Fruit fly (Drosophila melanogaster) whole organism, embryonic: ENCODE results near the gene CG31886.
A peak's percentile ranks its signal among the peaks of the same experiment; 100 is the strongest.

Source experiments
- Aef1 ChIP-seq: fragments of 200-800 bp; sonication (Bioruptor generic); IDR thresholded peaks from 3 replicates; pipeline ENCODE4 v1.3.6; 2022; ENCODE audit warnings: missing biosample characterization, missing genetic modification characterization
- CG10654 ChIP-seq: fragments of 200-800 bp; sonication (Bioruptor generic); optimal IDR thresholded peaks from 2 replicates; lab custom pipeline; 2016; ENCODE audit warnings: missing biosample characterization, missing genetic modification characterization
- CG11247 ChIP-seq: fragments of 200-800 bp; sonication (Bioruptor generic); IDR thresholded peaks from 2 replicates; pipeline ENCODE4 v1.3.6; 2022; ENCODE audit warnings: missing biosample characterization, missing genetic modification characterization
- CG12071 ChIP-seq: fragments of 200-800 bp; sonication (Bioruptor generic); optimal IDR thresholded peaks from 3 replicates; lab custom pipeline; 2018; ENCODE audit warnings: missing biosample characterization, mild to moderate bottlenecking, missing genetic modification characterization
- CG12769 ChIP-seq: fragments of 200-800 bp; sonication (Bioruptor generic); optimal IDR thresholded peaks from 2 replicates; lab custom pipeline; 2019; ENCODE audit warnings: missing biosample characterization, mild to moderate bottlenecking, missing genetic modification characterization, moderate library complexity
- CG13424 ChIP-seq: fragments of 200-800 bp; sonication (Bioruptor generic); optimal IDR thresholded peaks from 2 replicates; lab custom pipeline; 2019; ENCODE audit warnings: missing biosample characterization, mild to moderate bottlenecking, missing genetic modification characterization, moderate library complexity
- CG14014 ChIP-seq: fragments of 200-800 bp; sonication (Bioruptor generic); IDR thresholded peaks from 2 replicates; pipeline ENCODE4 v1.3.6; 2022; ENCODE audit warnings: missing biosample characterization, missing genetic modification characterization
- CG18599 ChIP-seq: fragments of 200-800 bp; sonication (Bioruptor generic); optimal IDR thresholded peaks from 3 replicates; lab custom pipeline; 2017; ENCODE audit warnings: missing biosample characterization, missing genetic modification characterization, mild to moderate bottlenecking, moderate library complexity, missing genetic modification reagents
- CG3065 ChIP-seq: fragments of 200-800 bp; sonication (Bioruptor generic); optimal IDR thresholded peaks from 2 replicates; lab custom pipeline; 2016; ENCODE audit warnings: missing biosample characterization, missing genetic modification characterization
- CG3838 ChIP-seq: fragments of 200-800 bp; sonication (Bioruptor generic); optimal IDR thresholded peaks from 3 replicates; lab custom pipeline; 2016; ENCODE audit warnings: missing biosample characterization, missing genetic modification characterization
- CG4617 ChIP-seq: fragments of 200-800 bp; sonication (Bioruptor generic); optimal IDR thresholded peaks from 3 replicates; lab custom pipeline; 2016; ENCODE audit warnings: missing biosample characterization, missing genetic modification characterization, borderline replicate concordance
- CG7271 ChIP-seq: fragments of 200-800 bp; sonication (Bioruptor generic); optimal IDR thresholded peaks from 2 replicates; lab custom pipeline; 2018; ENCODE audit warnings: missing biosample characterization, mild to moderate bottlenecking, missing genetic modification characterization, moderate library complexity
- CG8281 ChIP-seq: fragments of 200-800 bp; sonication (Bioruptor generic); optimal IDR thresholded peaks from 2 replicates; lab custom pipeline; 2018; ENCODE audit warnings: missing biosample characterization, mild to moderate bottlenecking, missing genetic modification characterization, moderate library complexity
- CG8388 ChIP-seq: fragments of 200-800 bp; sonication (Bioruptor generic); optimal IDR thresholded peaks from 2 replicates; lab custom pipeline; 2019; ENCODE audit warnings: missing biosample characterization, mild to moderate bottlenecking, missing genetic modification characterization, moderate library complexity
- CG9437 ChIP-seq: fragments of 200-800 bp; sonication (Bioruptor generic); optimal IDR thresholded peaks from 2 replicates; lab custom pipeline; 2018; ENCODE audit warnings: missing biosample characterization, mild to moderate bottlenecking, missing genetic modification characterization
- CG9727 ChIP-seq: fragments of 200-800 bp; sonication (Bioruptor generic); optimal IDR thresholded peaks from 3 replicates; lab custom pipeline; 2017; ENCODE audit warnings: missing biosample characterization, mild to moderate bottlenecking, missing genetic modification characterization
- Fer1 ChIP-seq: fragments of 200-800 bp; sonication (Bioruptor generic); optimal IDR thresholded peaks from 2 replicates; lab custom pipeline; 2017; ENCODE audit warnings: missing biosample characterization, mild to moderate bottlenecking, missing genetic modification characterization
- HLH3B ChIP-seq: fragments of 200-800 bp; sonication (Bioruptor generic); IDR thresholded peaks from 2 replicates; pipeline ENCODE4 v1.3.6; 2022; ENCODE audit warnings: missing biosample characterization, missing genetic modification characterization
- HLH4C ChIP-seq: fragments of 200-800 bp; sonication (Bioruptor generic); IDR thresholded peaks from 3 replicates; pipeline ENCODE4 v1.3.6; 2022; ENCODE audit warnings: missing biosample characterization, missing genetic modification characterization; ENCODE audit not compliant: partially characterized antibody
- Lim3 ChIP-seq: fragments of 200-800 bp; sonication (Bioruptor generic); IDR thresholded peaks from 2 replicates; pipeline ENCODE4 v1.3.6; 2022; ENCODE audit warnings: missing biosample characterization, missing genetic modification characterization
- Med ChIP-seq: fragments of 200-800 bp; sonication (Bioruptor generic); peaks from one replicate; lab custom pipeline; 2016; ENCODE audit warnings: missing biosample characterization, missing genetic modification characterization, mild to moderate bottlenecking, inconsistent platforms, moderate library complexity
- NC2β ChIP-seq: fragments of 200-800 bp; sonication (Bioruptor generic); optimal IDR thresholded peaks from 2 replicates; lab custom pipeline; 2016; ENCODE audit warnings: missing biosample characterization, missing genetic modification characterization
- Ravus ChIP-seq: fragments of 200-800 bp; sonication (Bioruptor generic); IDR thresholded peaks from 2 replicates; pipeline ENCODE4 v1.3.6; 2022; ENCODE audit warnings: missing biosample characterization, missing genetic modification characterization
- Side ChIP-seq: fragments of 200-800 bp; sonication (Bioruptor generic); optimal IDR thresholded peaks from 2 replicates; lab custom pipeline; 2016; ENCODE audit warnings: missing biosample characterization, missing genetic modification characterization
- Tbp ChIP-seq: fragments of >200 bp; optimal IDR thresholded peaks from 2 replicates; lab custom pipeline; 2018; ENCODE audit warnings: missing biosample characterization, missing genetic modification characterization
- ab ChIP-seq: fragments of 200-800 bp; sonication (Bioruptor generic); optimal IDR thresholded peaks from 2 replicates; lab custom pipeline; 2016; ENCODE audit warnings: missing biosample characterization, missing genetic modification characterization
- chinmo ChIP-seq: fragments of 200-800 bp; sonication (Bioruptor generic); IDR thresholded peaks from 4 replicates; pipeline ENCODE4 v1.3.6; 2022; ENCODE audit warnings: missing biosample characterization, missing genetic modification characterization; ENCODE audit not compliant: partially characterized antibody
- ci ChIP-seq: fragments of 200-800 bp; sonication (Bioruptor generic); IDR thresholded peaks from 3 replicates; pipeline ENCODE4 v1.3.6; 2022; ENCODE audit warnings: missing biosample characterization, missing genetic modification characterization
- croc ChIP-seq: fragments of 200-800 bp; sonication (Bioruptor generic); conservative IDR thresholded peaks from 3 replicates; pipeline ENCODE4 v1.3.6; 2022; ENCODE audit warnings: missing biosample characterization, missing genetic modification characterization
- en ChIP-seq: fragments of 200-800 bp; sonication (Bioruptor generic); optimal IDR thresholded peaks from 2 replicates; lab custom pipeline; 2016; ENCODE audit warnings: missing biosample characterization, missing genetic modification characterization
- fd96Cb ChIP-seq: fragments of 200-800 bp; sonication (Bioruptor generic); optimal IDR thresholded peaks from 2 replicates; lab custom pipeline; 2018; ENCODE audit warnings: missing biosample characterization, mild to moderate bottlenecking, missing genetic modification characterization, moderate library complexity
- gcm2 ChIP-seq: fragments of 200-800 bp; sonication (Bioruptor generic); optimal IDR thresholded peaks from 2 replicates; lab custom pipeline; 2016; ENCODE audit warnings: missing biosample characterization, missing genetic modification characterization
- gfzf ChIP-seq: fragments of 200-800 bp; sonication (Bioruptor generic); optimal IDR thresholded peaks from 2 replicates; lab custom pipeline; 2016; ENCODE audit warnings: missing biosample characterization, mild to moderate bottlenecking, missing genetic modification characterization, moderate library complexity
- hb ChIP-seq: fragments of 200-800 bp; sonication (Bioruptor generic); IDR thresholded peaks from 3 replicates; pipeline ENCODE4 v1.3.6; 2022; ENCODE audit warnings: missing biosample characterization, missing genetic modification characterization; ENCODE audit not compliant: partially characterized antibody
- insv ChIP-seq, 2 experiments: fragments of 200-800 bp; sonication (Bioruptor generic); optimal IDR thresholded peaks; 3 replicates each; lab custom pipeline; 2016 to 2018; ENCODE audit warnings: missing biosample characterization in 2 of 2, missing genetic modification characterization in 2 of 2
- lbe ChIP-seq: fragments of 200-800 bp; sonication (Bioruptor generic); optimal IDR thresholded peaks from 2 replicates; lab custom pipeline; 2016; ENCODE audit warnings: missing biosample characterization, mild to moderate bottlenecking, missing genetic modification characterization
- luna ChIP-seq: fragments of 200-800 bp; sonication (Bioruptor generic); optimal IDR thresholded peaks from 2 replicates; lab custom pipeline; 2016; ENCODE audit warnings: missing biosample characterization, missing genetic modification characterization
- maf-S ChIP-seq: fragments of 200-800 bp; sonication (Bioruptor generic); optimal IDR thresholded peaks from 2 replicates; lab custom pipeline; 2016; ENCODE audit warnings: missing biosample characterization, missing genetic modification characterization
- nom ChIP-seq: fragments of 200-800 bp; sonication (Bioruptor generic); optimal IDR thresholded peaks from 2 replicates; lab custom pipeline; 2017; ENCODE audit warnings: missing biosample characterization, missing genetic modification characterization, mild to moderate bottlenecking, moderate library complexity, missing genetic modification reagents
- pb ChIP-seq: fragments of 200-800 bp; sonication (Bioruptor generic); optimal IDR thresholded peaks from 3 replicates; lab custom pipeline; 2016; ENCODE audit warnings: missing biosample characterization, missing genetic modification characterization
- pita ChIP-seq: fragments of 200-800 bp; sonication (Bioruptor generic); optimal IDR thresholded peaks from 2 replicates; lab custom pipeline; 2017; ENCODE audit warnings: missing biosample characterization, mild to moderate bottlenecking, missing genetic modification characterization
- ranshi ChIP-seq: fragments of 200-800 bp; sonication (Bioruptor generic); IDR thresholded peaks from 2 replicates; pipeline ENCODE4 v1.3.6; 2022; ENCODE audit warnings: missing biosample characterization, missing genetic modification characterization
- rib ChIP-seq: fragments of 200-800 bp; sonication (Bioruptor generic); IDR thresholded peaks from 2 replicates; pipeline ENCODE4 v1.3.6; 2022; ENCODE audit warnings: missing biosample characterization, missing genetic modification characterization
- shn ChIP-seq: fragments of 200-800 bp; sonication (Bioruptor generic); optimal IDR thresholded peaks from 3 replicates; lab custom pipeline; 2016; ENCODE audit warnings: missing biosample characterization, missing genetic modification characterization
- sna ChIP-seq: fragments of 200-800 bp; sonication (Bioruptor generic); IDR thresholded peaks from 2 replicates; pipeline ENCODE4 v1.3.6; 2022; ENCODE audit warnings: missing biosample characterization, missing genetic modification characterization; ENCODE audit not compliant: partially characterized antibody
- tin ChIP-seq: fragments of 200-800 bp; sonication (Bioruptor generic); optimal IDR thresholded peaks from 3 replicates; lab custom pipeline; 2016; ENCODE audit warnings: missing biosample characterization, missing genetic modification characterization
- tio ChIP-seq: fragments of 200-800 bp; sonication (Bioruptor generic); optimal IDR thresholded peaks from 2 replicates; lab custom pipeline; 2017; ENCODE audit warnings: missing biosample characterization, missing genetic modification characterization, inconsistent platforms
- unpg ChIP-seq: fragments of 200-800 bp; sonication (Bioruptor generic); optimal IDR thresholded peaks from 3 replicates; lab custom pipeline; 2018; ENCODE audit warnings: missing biosample characterization, mild to moderate bottlenecking, missing genetic modification characterization, moderate library complexity
- vvl ChIP-seq: fragments of 200-800 bp; sonication (Bioruptor generic); IDR thresholded peaks from 2 replicates; pipeline ENCODE4 v1.3.6; 2022; ENCODE audit warnings: missing biosample characterization, missing genetic modification characterization
- zfh1 ChIP-seq: fragments of 200-800 bp; sonication (Bioruptor generic); IDR thresholded peaks from 3 replicates; pipeline ENCODE4 v1.3.6; 2022; ENCODE audit warnings: missing biosample characterization, missing genetic modification characterization

Gene CG31886

dm6 chr2L:8987251-8987937, 28.5 kb upstream of the CG31886 start (continued):
- TF ChIP-seq CG4617 (no peak), ranshi (GFP tag; lab: Robert Waterston, UW) (no peak), unpg (GFP tag; lab: Kevin White, UChicago) (no peak), HLH4C (no peak), CG12769 (tag; lab: Kevin White, UChicago) (no peak), lbe (no peak), CG18599 (GFP tag; lab: Kevin White, UChicago) (peak; percentile 25), maf-S (GFP tag; lab: Kevin White, UChicago) (no peak), vvl (GFP tag; lab: Robert Waterston, UW) (no peak), luna (GFP tag; lab: Kevin White, UChicago) (no peak), croc (GFP tag; lab: Robert Waterston, UW) (no peak), NC2β (GFP tag; lab: Kevin White, UChicago) (no peak), pb (GFP tag; lab: Kevin White, UChicago) (no peak), CG10654 (GFP tag; lab: Kevin White, UChicago) (no peak), Ravus (no peak), CG11247 (GFP tag; lab: Robert Waterston, UW) (no peak), HLH3B (GFP tag; lab: Robert Waterston, UW) (no peak), pita (GFP tag; lab: Kevin White, UChicago) (no peak), Med (peak; percentile 41), tin (GFP tag; lab: Kevin White, UChicago) (no peak), insv (GFP tag; optimal IDR thresholded peaks at IDR 0.05; lab: Kevin White, UChicago) (no peak), CG3065 (GFP tag; lab: Kevin White, UChicago) (no peak), Lim3 (GFP tag; lab: Robert Waterston, UW) (no peak), CG8281 (tag; lab: Kevin White, UChicago) (no peak), CG3838 (GFP tag; lab: Kevin White, UChicago) (no peak), Tbp (no peak), CG13424 (tag; lab: Kevin White, UChicago) (no peak), CG7271 (tag; lab: Kevin White, UChicago) (no peak), Aef1 (GFP tag; lab: Robert Waterston, UW) (no peak), chinmo (0 out of 4 replicates have a peak, but pooled peaks have one; percentile 44), gfzf (GFP tag; lab: Kevin White, UChicago) (no peak), hb (GFP tag; lab: Robert Waterston, UW) (no peak)

DNA sequence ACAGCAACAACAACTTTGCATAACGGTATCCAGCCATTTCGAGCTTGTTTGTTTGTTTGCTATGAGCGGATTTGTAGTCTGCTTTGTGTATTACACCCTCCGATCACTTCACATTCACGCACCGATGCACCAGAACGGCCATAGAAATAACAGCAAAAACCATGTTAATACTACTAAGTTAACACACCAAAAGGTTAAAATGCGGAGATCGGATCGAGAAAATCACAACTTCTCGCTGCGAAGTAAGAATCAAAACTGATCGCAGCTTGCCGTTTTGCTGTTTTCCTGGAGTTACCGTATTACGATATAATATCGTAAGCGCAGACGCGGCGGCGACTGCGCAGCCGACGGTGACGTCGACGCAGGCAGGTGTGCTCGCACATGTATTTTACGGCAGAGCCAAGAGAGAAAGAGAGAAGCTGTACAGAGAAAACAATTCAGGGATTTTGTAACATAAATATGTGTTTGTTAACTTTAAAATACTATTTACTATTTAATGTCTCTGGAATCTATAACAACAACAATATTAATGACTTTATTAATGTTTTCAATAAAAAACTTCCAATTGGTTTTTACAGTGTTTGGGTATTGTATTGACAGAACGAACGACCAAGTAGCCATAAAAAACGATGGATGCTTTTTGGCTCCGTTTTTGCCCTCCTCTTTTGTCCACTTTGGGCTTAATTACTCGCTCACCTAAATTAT, 25.9 kb upstream of the CG31886 start, which contains the start of gene CG13101:
Gene CG13101 (minus strand): TSS at position 259 of the 705 bp plus-strand sequence.
- TF ChIP-seq nom (peak; percentile 62), Fer1 (GFP tag; lab: Kevin White, UChicago) (peak; percentile 94), zfh1 (GFP tag; lab: Robert Waterston, UW) (peak; percentile 94), ab (GFP tag; lab: Kevin White, UChicago) (no peak), tio (peak; percentile 91), CG10654 (GFP tag; lab: Kevin White, UChicago) (peak; percentile 84), en (GFP tag; lab: Kevin White, UChicago) (peak; percentile 68), fd96Cb (tag; lab: Kevin White, UChicago) (peak; percentile 88), CG14014 (GFP tag; lab: Robert Waterston, UW) (peak; percentile 94), CG12071 (GFP tag; lab: Kevin White, UChicago) (peak; percentile 72), CG8388 (GFP tag; lab: Kevin White, UChicago) (peak; percentile 94), sna (GFP tag; lab: Robert Waterston, UW) (no peak), CG9437 (GFP tag; lab: Kevin White, UChicago) (peak; percentile 82), shn (GFP tag; lab: Kevin White, UChicago) (peak; percentile 3), ci (GFP tag; lab: Robert Waterston, UW) (peak; percentile 96), Side (GFP tag; lab: Kevin White, UChicago) (peak; percentile 77), rib (GFP tag; lab: Robert Waterston, UW) (peak; percentile 93), CG9727 (GFP tag; lab: Kevin White, UChicago) (peak; percentile 95), gcm2 (peak; percentile 60)
